Fruit fly (Drosophila melanogaster) whole organism, embryonic: ENCODE results near the gene CG7069.
A peak's percentile ranks its signal among the peaks of the same experiment; 100 is the strongest.

Experiments used
- CG10959 ChIP-seq: fragments of 200-800 bp; sonication (Bioruptor generic); IDR thresholded peaks from 2 replicates; pipeline ENCODE4 v1.3.6; 2022; ENCODE audit warnings: missing biosample characterization, missing genetic modification characterization
- CG13624 ChIP-seq: fragments of 200-800 bp; sonication (Bioruptor generic); optimal IDR thresholded peaks from 2 replicates; lab custom pipeline; 2016; ENCODE audit warnings: missing biosample characterization, missing genetic modification characterization
- CG15011 ChIP-seq: fragments of 200-800 bp; sonication (Bioruptor generic); optimal IDR thresholded peaks from 3 replicates; lab custom pipeline; 2018; ENCODE audit warnings: missing biosample characterization, mild to moderate bottlenecking, missing genetic modification characterization
- CG16863 ChIP-seq: fragments of 200-800 bp; sonication (Bioruptor generic); optimal IDR thresholded peaks from 3 replicates; lab custom pipeline; 2016; ENCODE audit warnings: missing biosample characterization, missing genetic modification characterization
- CG17186 ChIP-seq: fragments of 200-800 bp; sonication (Bioruptor generic); optimal IDR thresholded peaks from 3 replicates; lab custom pipeline; 2017; ENCODE audit warnings: missing biosample characterization, missing genetic modification reagents, missing genetic modification characterization
- CG17612 ChIP-seq: fragments of 200-800 bp; sonication (Bioruptor generic); IDR thresholded peaks from 2 replicates; pipeline ENCODE4 v1.3.6; 2022; ENCODE audit warnings: missing biosample characterization, missing genetic modification characterization
- CG1792 ChIP-seq: fragments of 200-800 bp; sonication (Bioruptor generic); optimal IDR thresholded peaks from 2 replicates; lab custom pipeline; 2016; ENCODE audit warnings: missing biosample characterization, missing genetic modification characterization
- CG1832 ChIP-seq: fragments of 200-800 bp; sonication (Bioruptor generic); optimal IDR thresholded peaks from 2 replicates; lab custom pipeline; 2017; ENCODE audit warnings: missing biosample characterization, mild to moderate bottlenecking, missing genetic modification characterization, inconsistent platforms
- CG2202 ChIP-seq: fragments of 200-800 bp; sonication (Bioruptor generic); optimal IDR thresholded peaks from 2 replicates; lab custom pipeline; 2018; ENCODE audit warnings: missing biosample characterization, mild to moderate bottlenecking, missing genetic modification characterization
- CG2678 ChIP-seq: fragments of 200-800 bp; sonication (Bioruptor generic); optimal IDR thresholded peaks from 3 replicates; lab custom pipeline; 2019; ENCODE audit warnings: missing biosample characterization, mild to moderate bottlenecking, missing genetic modification characterization, moderate library complexity
- CG2712 ChIP-seq: fragments of 200-800 bp; optimal IDR thresholded peaks from 3 replicates; lab custom pipeline; 2019; ENCODE audit warnings: missing biosample characterization, mild to moderate bottlenecking, missing genetic modification characterization, moderate library complexity
- CG30020 ChIP-seq: fragments of 200-800 bp; optimal IDR thresholded peaks from 2 replicates; lab custom pipeline; 2019; ENCODE audit warnings: missing biosample characterization, mild to moderate bottlenecking, missing genetic modification characterization, moderate library complexity
- CG30431 ChIP-seq: fragments of 200-800 bp; sonication (Bioruptor generic); optimal IDR thresholded peaks from 2 replicates; lab custom pipeline; 2017; ENCODE audit warnings: missing biosample characterization, missing genetic modification characterization
- CG31224 ChIP-seq: fragments of 200-800 bp; sonication (Bioruptor generic); IDR thresholded peaks from 2 replicates; pipeline ENCODE4 v1.3.6; 2022; ENCODE audit warnings: missing biosample characterization, missing genetic modification characterization
- CG31365 ChIP-seq: fragments of 200-800 bp; sonication (Bioruptor generic); optimal IDR thresholded peaks from 2 replicates; lab custom pipeline; 2018; ENCODE audit warnings: missing biosample characterization, mild to moderate bottlenecking, missing genetic modification characterization
- CG32767 ChIP-seq: fragments of 200-800 bp; sonication (Bioruptor generic); IDR thresholded peaks from 2 replicates; pipeline ENCODE4 v1.3.6; 2022; ENCODE audit warnings: missing biosample characterization, missing genetic modification characterization
- CG33213 ChIP-seq: fragments of 200-800 bp; sonication (Bioruptor generic); optimal IDR thresholded peaks from 3 replicates; lab custom pipeline; 2016; ENCODE audit warnings: missing biosample characterization, missing genetic modification characterization
- CG3995 ChIP-seq: fragments of 200-800 bp; sonication (Bioruptor generic); optimal IDR thresholded peaks from 3 replicates; lab custom pipeline; 2016; ENCODE audit warnings: missing biosample characterization, missing genetic modification characterization
- CG4617 ChIP-seq: fragments of 200-800 bp; sonication (Bioruptor generic); optimal IDR thresholded peaks from 3 replicates; lab custom pipeline; 2016; ENCODE audit warnings: missing biosample characterization, missing genetic modification characterization, borderline replicate concordance
- CG4854 ChIP-seq: fragments of 200-800 bp; sonication (Bioruptor generic); optimal IDR thresholded peaks from 2 replicates; lab custom pipeline; 2016; ENCODE audit warnings: missing biosample characterization, missing genetic modification characterization, inconsistent platforms
- CG6175 ChIP-seq: fragments of 200-800 bp; sonication (Bioruptor generic); IDR thresholded peaks from 3 replicates; pipeline ENCODE4 v1.3.6; 2022; ENCODE audit warnings: missing biosample characterization, missing genetic modification characterization
- CG6272 ChIP-seq: fragments of 200-800 bp; sonication (Bioruptor generic); IDR thresholded peaks from 2 replicates; pipeline ENCODE4 v1.3.6; 2022; ENCODE audit warnings: missing biosample characterization, missing genetic modification characterization
- CG6689 ChIP-seq: fragments of 200-800 bp; sonication (Bioruptor generic); IDR thresholded peaks from 2 replicates; pipeline ENCODE4 v1.3.6; 2022; ENCODE audit warnings: missing biosample characterization, missing genetic modification characterization
- CG6813 ChIP-seq: fragments of 200-800 bp; sonication (Bioruptor generic); optimal IDR thresholded peaks from 2 replicates; lab custom pipeline; 2017; ENCODE audit warnings: missing biosample characterization, missing genetic modification characterization, mild to moderate bottlenecking, moderate library complexity, missing genetic modification reagents
- CG7372 ChIP-seq: fragments of 200-800 bp; sonication (Bioruptor generic); IDR thresholded peaks from 2 replicates; pipeline ENCODE4 v1.3.6; 2022; ENCODE audit warnings: missing biosample characterization, missing genetic modification characterization
- CG9215 ChIP-seq: fragments of 200-800 bp; sonication (Bioruptor generic); IDR thresholded peaks from 2 replicates; pipeline ENCODE4 v1.3.6; 2022; ENCODE audit warnings: missing biosample characterization, missing genetic modification characterization
- Dref ChIP-seq: fragments of 200-800 bp; sonication (Bioruptor generic); IDR thresholded peaks from 2 replicates; pipeline ENCODE4 v1.3.6; 2022; ENCODE audit warnings: missing biosample characterization, missing genetic modification characterization
- Lhr ChIP-seq: fragments of 200-800 bp; sonication (Bioruptor generic); optimal IDR thresholded peaks from 3 replicates; lab custom pipeline; 2017; ENCODE audit warnings: mild to moderate bottlenecking, missing biosample characterization, missing genetic modification reagents, missing genetic modification characterization
- Mad ChIP-seq: fragments of 200-800 bp; sonication (Bioruptor generic); optimal IDR thresholded peaks from 2 replicates; lab custom pipeline; 2016; ENCODE audit warnings: missing biosample characterization, missing genetic modification characterization
- Med ChIP-seq: fragments of 200-800 bp; sonication (Bioruptor generic); peaks from one replicate; lab custom pipeline; 2016; ENCODE audit warnings: missing biosample characterization, missing genetic modification characterization, mild to moderate bottlenecking, inconsistent platforms, moderate library complexity
- PHDP ChIP-seq: fragments of 200-800 bp; sonication (Bioruptor generic); optimal IDR thresholded peaks from 3 replicates; lab custom pipeline; 2018; ENCODE audit warnings: missing biosample characterization, mild to moderate bottlenecking, missing genetic modification characterization, moderate library complexity
- Sry-δ ChIP-seq: fragments of 200-800 bp; sonication (Bioruptor generic); optimal IDR thresholded peaks from 2 replicates; lab custom pipeline; 2016; ENCODE audit warnings: missing biosample characterization, missing genetic modification characterization
- Usf ChIP-seq: fragments of 200-800 bp; sonication (Bioruptor generic); optimal IDR thresholded peaks from 2 replicates; lab custom pipeline; 2017; ENCODE audit warnings: missing genotype, missing biosample characterization, missing genetic modification characterization
- ab ChIP-seq: fragments of 200-800 bp; sonication (Bioruptor generic); optimal IDR thresholded peaks from 2 replicates; lab custom pipeline; 2016; ENCODE audit warnings: missing biosample characterization, missing genetic modification characterization
- aop ChIP-seq: fragments of 200-800 bp; sonication (Bioruptor generic); IDR thresholded peaks from 2 replicates; pipeline ENCODE4 v1.3.6; 2022; ENCODE audit warnings: missing biosample characterization, missing genetic modification characterization
- br ChIP-seq: fragments of >200 bp; optimal IDR thresholded peaks from 2 replicates; lab custom pipeline; 2017
- btn ChIP-seq: fragments of 200-800 bp; sonication (Bioruptor generic); optimal IDR thresholded peaks from 2 replicates; lab custom pipeline; 2016; ENCODE audit warnings: missing biosample characterization, missing genetic modification characterization
- cwo ChIP-seq: fragments of 200-800 bp; sonication (Bioruptor generic); optimal IDR thresholded peaks from 3 replicates; lab custom pipeline; 2017; ENCODE audit warnings: missing biosample characterization, missing genetic modification characterization, mild to moderate bottlenecking, moderate library complexity, missing genetic modification reagents
- her ChIP-seq: fragments of 200-800 bp; sonication (Bioruptor generic); optimal IDR thresholded peaks from 2 replicates; lab custom pipeline; 2016; ENCODE audit warnings: missing biosample characterization, missing genetic modification characterization
- klu ChIP-seq: fragments of 200-800 bp; sonication (Bioruptor generic); IDR thresholded peaks from 2 replicates; pipeline ENCODE4 v1.3.6; 2022; ENCODE audit warnings: missing biosample characterization, missing genetic modification characterization
- lmd ChIP-seq: fragments of 200-800 bp; sonication (Bioruptor generic); IDR thresholded peaks from 2 replicates; pipeline ENCODE4 v1.3.6; 2022; ENCODE audit warnings: missing biosample characterization, missing genetic modification characterization
- mirr ChIP-seq: fragments of 200-800 bp; sonication (Bioruptor generic); optimal IDR thresholded peaks from 3 replicates; lab custom pipeline; 2018; ENCODE audit warnings: missing biosample characterization, mild to moderate bottlenecking, missing genetic modification characterization
- org-1 ChIP-seq: fragments of 200-800 bp; sonication (Bioruptor generic); optimal IDR thresholded peaks from 2 replicates; lab custom pipeline; 2017; ENCODE audit warnings: missing biosample characterization, missing genetic modification characterization
- repo ChIP-seq: fragments of 200-800 bp; sonication (Bioruptor generic); optimal IDR thresholded peaks from 2 replicates; lab custom pipeline; 2016; ENCODE audit warnings: missing biosample characterization, missing genetic modification characterization
- sens ChIP-seq: fragments of 200-800 bp; sonication (Bioruptor generic); peaks from one replicate; lab custom pipeline; 2016; ENCODE audit warnings: missing biosample characterization, missing genetic modification characterization
- sisA ChIP-seq: fragments of 200-800 bp; sonication (Bioruptor generic); IDR thresholded peaks from 2 replicates; pipeline ENCODE4 v1.3.6; 2022; ENCODE audit warnings: missing biosample characterization, missing genetic modification characterization
- slbo ChIP-seq: fragments of 200-800 bp; sonication (Bioruptor generic); IDR thresholded peaks from 2 replicates; pipeline ENCODE4 v1.3.6; 2022; ENCODE audit warnings: missing biosample characterization, missing genetic modification characterization
- sna ChIP-seq: fragments of 200-800 bp; sonication (Bioruptor generic); IDR thresholded peaks from 2 replicates; pipeline ENCODE4 v1.3.6; 2022; ENCODE audit warnings: missing biosample characterization, missing genetic modification characterization; ENCODE audit not compliant: partially characterized antibody
- ssp ChIP-seq: fragments of 200-800 bp; sonication (Bioruptor generic); IDR thresholded peaks from 2 replicates; pipeline ENCODE4 v1.3.6; 2022; ENCODE audit warnings: missing biosample characterization, missing genetic modification characterization
- tin ChIP-seq: fragments of 200-800 bp; sonication (Bioruptor generic); optimal IDR thresholded peaks from 3 replicates; lab custom pipeline; 2016; ENCODE audit warnings: missing biosample characterization, missing genetic modification characterization
- zfh1 ChIP-seq: fragments of 200-800 bp; sonication (Bioruptor generic); IDR thresholded peaks from 3 replicates; pipeline ENCODE4 v1.3.6; 2022; ENCODE audit warnings: missing biosample characterization, missing genetic modification characterization

CG7069 gene

DNA sequence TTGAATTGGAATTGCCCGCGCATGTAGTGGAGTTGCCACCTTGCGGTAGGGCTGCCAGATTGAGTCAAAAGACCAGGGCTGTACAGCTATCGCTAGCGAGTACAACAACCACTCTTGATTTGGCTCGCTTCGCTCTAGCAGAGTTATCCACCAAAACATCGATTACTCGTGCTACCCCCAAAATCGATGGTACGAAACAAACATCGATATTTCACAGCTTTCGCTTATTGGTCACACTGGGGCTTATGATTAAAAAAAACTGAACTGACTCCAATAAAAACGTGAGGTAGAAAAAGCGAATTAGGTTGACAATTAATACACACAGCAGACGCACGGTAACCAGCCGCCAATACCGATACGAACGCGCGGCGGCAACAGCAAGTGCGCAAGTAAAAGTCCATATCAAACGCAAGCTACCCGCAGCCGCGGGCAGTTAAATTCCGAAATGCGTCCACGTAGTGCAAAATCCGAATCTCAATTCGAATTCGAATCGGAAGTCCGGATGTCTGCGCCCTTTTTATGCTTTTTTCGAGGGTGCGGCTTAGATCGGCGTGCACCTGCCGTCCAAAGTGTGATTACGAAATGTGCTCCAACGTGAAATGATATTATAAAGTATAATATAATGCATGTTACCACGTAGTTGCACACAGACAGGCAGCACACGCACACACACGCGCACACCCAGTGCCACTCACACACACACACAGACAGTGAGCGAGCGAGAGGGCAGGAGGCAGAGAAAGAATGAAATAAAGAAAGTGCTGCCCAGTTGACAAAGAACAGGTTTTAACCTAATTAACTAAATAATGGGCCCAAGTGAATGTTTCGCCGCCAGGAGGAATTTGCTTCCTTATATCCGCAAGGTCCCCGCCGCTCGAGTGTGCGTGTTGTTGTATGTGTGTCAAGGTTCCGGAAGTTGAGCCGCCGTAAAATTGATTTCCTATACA, 15.9 kb upstream of the CG7069 start, which contains the start of gene Sar1 (continued):
- TF ChIP-seq Mad (GFP tag; lab: Kevin White, UChicago), result peak; percentile 63
- no peak for TF ChIP-seq cwo (GFP tag; lab: Kevin White, UChicago)
- no peak for TF ChIP-seq br
- peak; percentile 95 for TF ChIP-seq sna (GFP tag; lab: Robert Waterston, UW)
- 0 out of 2 replicates have a peak, but pooled peaks have one; percentile 19 for TF ChIP-seq CG6272 (GFP tag; lab: Robert Waterston, UW)
- TF ChIP-seq CG2202 (tag; lab: Kevin White, UChicago), result peak; percentile 12
- TF ChIP-seq CG10959, result no peak
- peak; percentile 13 for TF ChIP-seq CG30020
- TF ChIP-seq btn (GFP tag; lab: Kevin White, UChicago), result no peak
- no peak for TF ChIP-seq CG6689 (GFP tag; lab: Robert Waterston, UW)
- peak; percentile 53 for TF ChIP-seq sisA
- no peak for TF ChIP-seq ssp (GFP tag; lab: Robert Waterston, UW)
- no peak for TF ChIP-seq CG16863 (GFP tag; lab: Kevin White, UChicago)
- TF ChIP-seq Usf (GFP tag; lab: Kevin White, UChicago), result no peak
- TF ChIP-seq CG3995 (GFP tag; lab: Kevin White, UChicago), result no peak
- TF ChIP-seq CG30431 (GFP tag; lab: Kevin White, UChicago), result no peak
- TF ChIP-seq CG6175 (GFP tag; lab: Robert Waterston, UW), result no peak
- TF ChIP-seq PHDP, result no peak
- TF ChIP-seq zfh1 (GFP tag; lab: Robert Waterston, UW), result peak; percentile 23; the same call in 1 of the 3 replicates
- TF ChIP-seq Lhr (GFP tag; lab: Kevin White, UChicago), result peak; percentile 99
- no peak for TF ChIP-seq CG4854 (GFP tag; lab: Kevin White, UChicago)
- TF ChIP-seq Med (GFP tag; lab: Kevin White, UChicago), result peak; percentile 90
- peak; percentile 14 for TF ChIP-seq repo (GFP tag; lab: Kevin White, UChicago)
- TF ChIP-seq CG1832, result peak; percentile 69
- TF ChIP-seq CG17186 (GFP tag; lab: Kevin White, UChicago), result peak; percentile 64
- TF ChIP-seq CG31224 (GFP tag; lab: Robert Waterston, UW), result no peak
- TF ChIP-seq CG2678, result no peak
- no peak for TF ChIP-seq ab (GFP tag; lab: Kevin White, UChicago)
- TF ChIP-seq her (GFP tag; lab: Kevin White, UChicago), result no peak
- peak; percentile 68 for TF ChIP-seq CG2712
- peak; percentile 47 for TF ChIP-seq CG13624 (GFP tag; lab: Kevin White, UChicago)
- TF ChIP-seq tin, result no peak
- TF ChIP-seq aop (GFP tag; lab: Robert Waterston, UW), result peak; percentile 71
- peak; percentile 67 for TF ChIP-seq slbo (GFP tag; lab: Robert Waterston, UW)
- TF ChIP-seq CG33213 (GFP tag; lab: Kevin White, UChicago), result peak; percentile 91
- TF ChIP-seq CG6813 (GFP tag; lab: Kevin White, UChicago), result no peak
- no peak for TF ChIP-seq org-1 (GFP tag; lab: Kevin White, UChicago)
- TF ChIP-seq Dref (GFP tag; lab: Robert Waterston, UW), result peak; percentile 98
- TF ChIP-seq lmd (GFP tag; lab: Robert Waterston, UW), result no peak
- peak; percentile 92 for TF ChIP-seq Sry-δ (GFP tag; lab: Kevin White, UChicago)
- no peak for TF ChIP-seq CG31365 (tag; lab: Kevin White, UChicago)
- TF ChIP-seq klu (GFP tag; lab: Robert Waterston, UW), result no peak
- TF ChIP-seq CG15011, result no peak
- peak; percentile 35 for TF ChIP-seq CG1792
- no peak for TF ChIP-seq CG9215 (GFP tag; lab: Robert Waterston, UW)
- TF ChIP-seq CG32767 (GFP tag; lab: Robert Waterston, UW), result no peak
- TF ChIP-seq CG4617 (GFP tag; lab: Kevin White, UChicago), result peak; percentile 60
- peak; percentile 82 for TF ChIP-seq sens
- no peak for TF ChIP-seq CG17612 (GFP tag; lab: Robert Waterston, UW)
- no peak for TF ChIP-seq CG7372 (GFP tag; lab: Robert Waterston, UW)
- TF ChIP-seq mirr (GFP tag; lab: Kevin White, UChicago), result no peak
